Worm (Caenorhabditis elegans) whole organism, midembryonic: ENCODE results near the gene nhr-58.

ENCODE experiments used
- flt-1 ChIP-seq: fragments of 200-800 bp; sonication (Bioruptor generic); IDR thresholded peaks from 2 replicates; pipeline ENCODE4 v1.3.6; 2022; ENCODE audit warnings: missing genetic modification characterization, missing compliant biosample characterization
- ztf-29 ChIP-seq: fragments of 200-800 bp; sonication (Bioruptor generic); IDR thresholded peaks from 2 replicates; pipeline ENCODE4 v1.3.6; 2022; ENCODE audit warnings: missing genetic modification reagents, missing genetic modification characterization, missing compliant biosample characterization

DNA sequence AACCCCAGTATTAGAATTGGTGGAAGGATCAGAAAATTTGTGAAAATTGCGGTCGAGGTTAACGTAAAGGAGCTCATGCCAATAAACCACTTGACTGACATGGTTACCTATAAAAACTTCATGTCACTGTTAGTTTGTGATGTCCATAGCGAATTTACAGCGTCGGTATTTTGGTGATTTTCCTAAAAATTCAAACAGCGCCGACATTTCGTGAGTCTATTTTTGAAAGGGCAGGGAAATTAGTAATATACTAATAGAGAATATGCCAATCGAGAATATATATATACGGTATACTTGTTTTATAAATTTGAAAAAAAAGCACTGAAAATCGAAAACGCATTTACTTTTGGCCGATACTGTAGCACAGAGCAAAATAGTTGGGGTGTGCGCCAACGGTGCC, 24.0 kb downstream of the nhr-58 start, which contains the start of gene srx-8:
- TF ChIP-seq ztf-29, result no peak
- no peak for TF ChIP-seq flt-1 (GFP tag; lab: Robert Waterston, UW)
